Worm (Caenorhabditis elegans) whole organism, young adult: ENCODE data around the gene srbc-10.

ENCODE experiments used
- B0019.2 ChIP-seq: fragments of 200-800 bp; sonication (Bioruptor generic); conservative IDR thresholded peaks from 2 replicates; pipeline ENCODE4 v1.3.6; 2022; ENCODE audit warnings: missing genetic modification reagents, missing genetic modification characterization, missing compliant biosample characterization
- B0035.1 ChIP-seq: sonication (generic microtip); optimal IDR thresholded peaks from 2 replicates; lab custom pipeline; 2016; ENCODE audit warnings: missing genetic modification characterization, mild to moderate bottlenecking, missing compliant biosample characterization, missing genotype, missing genetic modification reagents
- F33H1.4 ChIP-seq: fragments of 200-800 bp; sonication (Bioruptor generic); IDR thresholded peaks from 2 replicates; pipeline ENCODE4 v1.3.6; 2022; ENCODE audit warnings: missing genetic modification reagents, missing genetic modification characterization, missing compliant biosample characterization
- F37B4.10 ChIP-seq: fragments of 200-800 bp; sonication (Bioruptor generic); IDR thresholded peaks from 2 replicates; pipeline ENCODE4 v1.3.6; 2022; ENCODE audit warnings: missing genetic modification characterization, missing compliant biosample characterization
- F49E8.2 ChIP-seq: sonication (generic microtip); optimal IDR thresholded peaks from 3 replicates; lab custom pipeline; 2017; ENCODE audit warnings: missing genetic modification characterization, mild to moderate bottlenecking, missing compliant biosample characterization, antibody characterized with exemption, moderate library complexity; ENCODE audit not compliant: insufficient read depth
- F55B11.4 ChIP-seq: sonication (generic microtip); optimal IDR thresholded peaks from 2 replicates; lab custom pipeline; 2016; ENCODE audit warnings: missing compliant biosample characterization, missing genetic modification characterization, borderline replicate concordance; ENCODE audit not compliant: insufficient read depth
- T26A5.8 ChIP-seq: sonication (generic microtip); optimal IDR thresholded peaks from 2 replicates; lab custom pipeline; 2016; ENCODE audit warnings: missing genetic modification characterization, missing compliant biosample characterization
- Y53G8AR.9 ChIP-seq: fragments of 200-800 bp; sonication (Bioruptor generic); conservative IDR thresholded peaks from 2 replicates; pipeline ENCODE4 v1.3.6; 2022; ENCODE audit warnings: missing genetic modification reagents, missing genetic modification characterization, missing compliant biosample characterization
- Y67H2A.10 ChIP-seq: fragments of 200-800 bp; sonication (Bioruptor generic); conservative IDR thresholded peaks from 2 replicates; pipeline ENCODE4 v1.3.6; 2022; ENCODE audit warnings: missing genetic modification reagents, missing genetic modification characterization, missing compliant biosample characterization
- Y79H2A.3 ChIP-seq: fragments of 200-800 bp; sonication (Bioruptor generic); conservative IDR thresholded peaks from 2 replicates; pipeline ENCODE4 v1.3.6; 2022; ENCODE audit warnings: missing genetic modification reagents, missing genetic modification characterization, missing compliant biosample characterization
- ama-1 ChIP-seq, 3 experiments: fragments of 150-350 bp in 1 of 3; sonication (generic microtip) in 2 of 3; optimal IDR thresholded peaks; 2 replicates each; lab custom pipeline; 2014 to 2018; ENCODE audit warnings: missing biosample characterization in 2 of 3, missing genetic modification characterization in 2 of 3, missing genetic modification reagents in 2 of 3
- aptf-2 ChIP-seq: fragments of 200-800 bp; sonication (Bioruptor generic); conservative IDR thresholded peaks from 2 replicates; pipeline ENCODE4 v1.3.6; 2022; ENCODE audit warnings: missing genetic modification reagents, missing genetic modification characterization, missing compliant biosample characterization
- cebp-1 ChIP-seq, 2 experiments: fragments of 200-800 bp in 1 of 2; sonication (Bioruptor generic) in 1 of 2; sonication (generic microtip) in 1 of 2; IDR thresholded peaks in 1 of 2; optimal IDR thresholded peaks in 1 of 2; 2 replicates each; pipeline versions ENCODE4 v1.3.6 to Lab custom; 2017 to 2022; ENCODE audit warnings: missing compliant biosample characterization in 2 of 2, missing genetic modification characterization in 2 of 2, mild to moderate bottlenecking in 1 of 2, missing genetic modification reagents in 1 of 2, moderate library complexity in 1 of 2
- ceh-79 ChIP-seq: sonication (generic microtip); optimal IDR thresholded peaks from 2 replicates; lab custom pipeline; 2017; ENCODE audit warnings: mild to moderate bottlenecking, missing genetic modification characterization, missing compliant biosample characterization
- dox-1 ChIP-seq: fragments of 200-800 bp; sonication (Bioruptor generic); IDR thresholded peaks from 2 replicates; pipeline ENCODE4 v1.3.6; 2022; ENCODE audit warnings: missing genetic modification reagents, missing genetic modification characterization, missing compliant biosample characterization
- egl-44 ChIP-seq: fragments of 200-800 bp; sonication (Bioruptor generic); IDR thresholded peaks from 2 replicates; pipeline ENCODE4 v1.3.6; 2022; ENCODE audit warnings: missing genetic modification reagents, missing genetic modification characterization, missing compliant biosample characterization
- hlh-12 ChIP-seq: sonication (generic microtip); optimal IDR thresholded peaks from 2 replicates; lab custom pipeline; 2016; ENCODE audit warnings: missing genetic modification characterization, missing compliant biosample characterization
- lsy-27 ChIP-seq: sonication (generic microtip); optimal IDR thresholded peaks from 2 replicates; lab custom pipeline; 2017; ENCODE audit warnings: missing genetic modification characterization, mild to moderate bottlenecking, missing compliant biosample characterization, antibody characterized with exemption, missing genotype, borderline replicate concordance; ENCODE audit not compliant: insufficient read depth
- madf-3 ChIP-seq: fragments of 200-800 bp; sonication (Bioruptor generic); IDR thresholded peaks from 2 replicates; pipeline ENCODE4 v1.3.6; 2022; ENCODE audit warnings: missing genetic modification reagents, missing genetic modification characterization, missing compliant biosample characterization
- madf-8 ChIP-seq: fragments of 200-800 bp; sonication (Bioruptor generic); conservative IDR thresholded peaks from 2 replicates; pipeline ENCODE4 v1.3.6; 2022; ENCODE audit warnings: missing genetic modification reagents, missing genetic modification characterization, missing compliant biosample characterization
- mcd-1 ChIP-seq: fragments of 200-800 bp; sonication (Bioruptor generic); IDR thresholded peaks from 2 replicates; pipeline ENCODE4 v1.3.6; 2022; ENCODE audit warnings: missing genetic modification reagents, missing genetic modification characterization, missing compliant biosample characterization
- mxl-1 ChIP-seq: sonication (generic microtip); optimal IDR thresholded peaks from 2 replicates; lab custom pipeline; 2016; ENCODE audit warnings: missing genetic modification characterization, missing compliant biosample characterization
- nhr-179 ChIP-seq: sonication (generic microtip); optimal IDR thresholded peaks from 2 replicates; lab custom pipeline; 2016; ENCODE audit warnings: mild to moderate bottlenecking, missing genetic modification characterization, missing compliant biosample characterization
- nhr-80 ChIP-seq: sonication (generic microtip); optimal IDR thresholded peaks from 2 replicates; lab custom pipeline; 2016; ENCODE audit warnings: missing genetic modification characterization, missing compliant biosample characterization
- snpc-3.4 ChIP-seq: sonication (generic microtip); optimal IDR thresholded peaks from 2 replicates; lab custom pipeline; 2017; ENCODE audit warnings: missing genetic modification characterization, mild to moderate bottlenecking, missing compliant biosample characterization, antibody characterized with exemption, moderate library complexity, missing genotype, missing genetic modification reagents
- somi-1 ChIP-seq: fragments of 200-800 bp; sonication (Bioruptor generic); optimal IDR thresholded peaks from 2 replicates; lab custom pipeline; 2018; ENCODE audit warnings: mild to moderate bottlenecking, missing genetic modification characterization, missing compliant biosample characterization
- tlf-1 ChIP-seq: fragments of 200-800 bp; sonication (Bioruptor generic); optimal IDR thresholded peaks from 2 replicates; lab custom pipeline; 2018; ENCODE audit warnings: mild to moderate bottlenecking, missing genetic modification characterization, missing compliant biosample characterization
- zim-3 ChIP-seq: sonication (generic microtip); optimal IDR thresholded peaks from 2 replicates; lab custom pipeline; 2017; ENCODE audit warnings: mild to moderate bottlenecking, missing genetic modification characterization, moderate library complexity, missing compliant biosample characterization
- ztf-28 ChIP-seq: fragments of 200-800 bp; sonication (Bioruptor generic); IDR thresholded peaks from 2 replicates; pipeline ENCODE4 v1.3.6; 2022; ENCODE audit warnings: missing genetic modification reagents, missing genetic modification characterization, missing compliant biosample characterization

Gene srbc-10

DNA sequence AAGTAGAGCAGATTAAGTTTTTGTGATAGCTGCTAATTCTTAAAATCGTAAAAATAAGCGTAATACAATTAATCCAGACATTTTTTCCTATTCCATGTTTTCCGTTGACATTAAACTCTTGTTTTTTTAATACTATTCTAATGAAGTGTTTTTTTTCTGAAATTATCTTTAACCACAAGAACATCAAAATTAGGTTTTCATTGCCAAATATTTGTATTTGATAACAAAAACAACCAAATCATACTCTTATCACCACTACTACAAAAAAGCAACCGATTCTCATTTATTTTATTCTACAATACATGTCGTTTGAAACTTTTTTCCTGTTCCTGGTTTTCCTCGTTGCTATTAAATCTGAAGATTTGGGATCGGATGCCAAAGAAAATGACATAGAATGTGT is 34.3 kb upstream of the srbc-10 start, which contains the start of gene C54F6.17 (continued):
- no peak for TF ChIP-seq egl-44 (GFP tag; lab: Robert Waterston, UW)
- no peak for TF ChIP-seq F37B4.10 (GFP tag; lab: Robert Waterston, UW)

DNA sequence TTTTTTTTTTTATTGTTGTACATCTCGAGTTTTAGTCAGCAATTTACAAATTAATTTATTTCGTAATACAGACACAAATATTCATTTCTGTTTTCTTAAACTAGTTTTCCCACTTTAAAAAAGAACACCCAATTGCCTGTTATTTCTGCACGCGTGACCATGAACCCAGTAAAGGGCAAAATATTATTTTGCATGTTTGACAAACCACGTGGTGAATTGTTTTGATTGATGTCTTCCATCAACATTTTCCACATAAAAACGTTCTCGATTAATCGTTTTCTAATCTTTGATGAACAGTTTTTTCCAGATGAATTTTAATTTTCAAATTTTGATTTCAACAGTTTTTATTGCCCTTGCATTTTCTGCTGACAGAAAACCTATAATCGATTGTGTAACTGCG is 32.9 kb upstream of the srbc-10 start, which contains the start of gene C54F6.18:
C54F6.18 (plus strand) TSS at position 301 of the 400 bp plus-strand sequence.
- TF ChIP-seq ceh-79 (tag; lab: Kevin White, UChicago) (no peak), cebp-1 (GFP tag; IDR thresholded peaks at IDR 0.05; lab: Robert Waterston, UW) (no peak), cebp-1 (tag; optimal IDR thresholded peaks at IDR 0.05; lab: Kevin White, UChicago) (no peak), B0019.2 (no peak), Y79H2A.3 (GFP tag; lab: Robert Waterston, UW) (no peak), mcd-1 (GFP tag; lab: Robert Waterston, UW) (no peak), F33H1.4 (GFP tag; lab: Robert Waterston, UW) (no peak), madf-3 (no peak), Y53G8AR.9 (GFP tag; lab: Robert Waterston, UW) (no peak), F55B11.4 (no peak), aptf-2 (GFP tag; lab: Robert Waterston, UW) (no peak), somi-1 (GFP tag; lab: Kevin White, UChicago) (no peak)

DNA sequence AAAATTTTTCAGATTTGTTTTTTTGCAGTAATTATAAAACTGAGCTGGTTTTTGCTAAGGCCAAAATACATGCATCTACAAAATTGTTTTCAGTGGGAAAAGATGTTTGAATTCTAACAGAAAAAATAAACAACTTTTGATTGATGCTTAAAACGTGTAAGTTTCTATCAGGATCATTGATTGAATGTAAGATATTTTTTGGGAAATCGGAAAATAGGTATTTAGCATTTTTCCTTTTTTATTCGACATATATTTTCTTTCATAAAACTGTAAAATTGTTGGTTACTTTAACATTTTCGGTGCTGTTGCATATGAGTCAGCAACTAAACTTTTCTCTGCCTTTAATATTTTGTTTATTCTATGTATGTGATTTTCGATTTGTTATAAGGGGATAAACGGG is 31.6 kb upstream of the srbc-10 start, which contains the start of gene C54F6.20:
C54F6.20 (plus strand) TSS at position 301 of the 400 bp plus-strand sequence.
- TF ChIP-seq zim-3 (no peak), lsy-27 (tag; lab: Kevin White, UChicago) (no peak), mxl-1 (no peak), B0035.1 (tag; lab: Kevin White, UChicago) (no peak), hlh-12 (tag; lab: Kevin White, UChicago) (no peak), snpc-3.4 (tag; lab: Kevin White, UChicago) (no peak), tlf-1 (GFP tag; lab: Kevin White, UChicago) (no peak), nhr-179 (tag; lab: Kevin White, UChicago) (no peak)

DNA sequence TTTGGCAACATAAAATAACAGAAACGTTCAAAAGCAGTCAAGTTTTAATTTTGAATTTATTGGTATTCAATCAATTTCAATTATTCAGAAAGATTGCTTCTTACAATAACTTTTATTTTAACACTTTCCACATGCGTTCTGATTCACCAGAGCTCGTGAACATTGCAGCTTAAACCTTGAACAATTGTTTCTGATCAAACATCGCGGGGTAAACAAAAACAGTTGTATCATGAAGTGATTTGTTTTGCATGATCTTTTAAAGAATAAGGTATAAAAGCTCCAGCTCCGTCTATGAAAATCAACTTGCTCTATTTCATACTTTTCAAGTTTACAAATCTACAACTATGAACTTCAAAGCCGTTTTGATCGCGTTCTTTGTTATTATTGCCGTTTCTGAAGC is 30.6 kb upstream of the srbc-10 start, which contains the start of gene C54F6.6:
C54F6.6 (plus strand) TSS at position 301 of the 400 bp plus-strand sequence.
- TF ChIP-seq F49E8.2 = no peak
- TF ChIP-seq ztf-28 (GFP tag; lab: Robert Waterston, UW) = no peak
- no peak for TF ChIP-seq mxl-1
- no peak for TF ChIP-seq T26A5.8 (tag; lab: Kevin White, UChicago)
- TF ChIP-seq madf-8 (GFP tag; lab: Robert Waterston, UW) = no peak
- TF ChIP-seq, all 124 proteins: peak for 0

DNA sequence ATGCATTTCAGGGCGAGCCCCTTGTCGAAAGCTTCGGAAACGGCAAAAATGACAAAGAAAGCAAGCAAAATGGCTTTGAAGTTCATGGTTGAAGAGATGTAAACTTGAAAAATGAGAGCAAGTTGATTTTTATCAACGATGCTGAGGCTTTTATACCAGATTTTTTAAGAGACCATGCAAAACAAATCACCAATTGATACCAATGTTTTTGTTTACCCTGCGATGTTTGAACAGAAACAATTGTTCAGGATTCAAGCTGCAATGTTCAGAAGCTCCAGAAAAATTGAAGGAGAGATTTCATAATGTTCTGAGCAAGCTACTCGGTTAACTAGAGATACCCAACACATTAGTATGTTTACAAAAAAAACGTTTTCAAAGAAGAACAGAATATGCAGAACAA is 29.5 kb upstream of the srbc-10 start, which contains the start of gene C54F6.15:
C54F6.15 (minus strand) TSS at position 101 of the 400 bp plus-strand sequence.
- no peak for TF ChIP-seq dox-1 (GFP tag; lab: Robert Waterston, UW)
- no peak for TF ChIP-seq somi-1 (GFP tag; lab: Kevin White, UChicago)
- TF ChIP-seq F37B4.10 (GFP tag; lab: Robert Waterston, UW) = 0 out of 2 replicates have a peak, but pooled peaks have one; percentile 46
- no peak for TF ChIP-seq zim-3

DNA sequence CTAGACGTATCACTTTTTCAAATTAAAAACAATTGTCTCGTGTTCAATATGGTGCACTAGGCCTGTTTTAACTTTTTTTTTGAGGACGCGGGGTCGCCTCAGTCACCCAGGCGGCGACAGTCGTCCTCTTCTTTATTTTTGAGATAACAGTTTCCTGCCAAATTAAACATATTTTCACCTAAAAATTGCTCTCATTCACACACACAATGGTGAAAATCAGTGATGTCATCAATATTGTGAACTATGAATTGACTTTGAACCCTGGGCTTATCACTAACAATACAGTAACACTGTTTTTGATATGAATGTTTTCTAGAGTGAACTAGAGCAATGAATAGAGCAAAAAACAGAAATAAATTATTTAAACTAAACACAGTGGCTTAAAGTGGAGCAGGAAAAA is 28.5 kb upstream of the srbc-10 start:
- TF ChIP-seq Y67H2A.10 (GFP tag; lab: Robert Waterston, UW) (no peak), ama-1 (optimal IDR thresholded peaks at IDR 0.05; lab: Kevin White, UChicago) (no peak), ama-1 (GFP tag; optimal IDR thresholded peaks at IDR 0.05; lab: Kevin White, UChicago) (no peak), nhr-80 (tag; lab: Kevin White, UChicago) (peak; percentile 73)
